Fruit fly (Drosophila melanogaster): Measurements from ENCODE around the gene CG14551.

DNA sequence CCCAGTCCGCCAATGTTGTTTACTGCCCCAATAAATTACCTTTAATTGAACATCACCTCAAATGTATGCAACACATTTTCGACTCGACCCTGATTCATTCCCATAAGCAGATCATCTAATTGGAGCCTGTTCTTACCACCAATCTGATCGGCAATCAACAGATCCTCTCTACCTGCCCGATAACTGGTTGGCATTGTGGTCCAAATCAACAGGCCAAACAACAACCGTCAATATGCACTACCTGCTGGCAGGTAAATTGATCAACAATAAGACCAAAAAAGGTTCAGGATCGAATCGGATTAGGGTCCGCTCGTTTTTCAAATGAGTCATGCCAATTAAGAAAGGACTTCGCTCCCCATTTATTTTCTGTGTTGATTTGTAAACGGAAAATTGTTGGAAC is 39.6 kb downstream of the CG14551 start:
- no peak for TF ChIP-seq bab1 (GFP tag; optimal IDR thresholded peaks at IDR 0.05)
- no peak for TF ChIP-seq CG7101 (tag; optimal IDR thresholded peaks at IDR 0.05)
- TF ChIP-seq Crg-1 (GFP tag; optimal IDR thresholded peaks at IDR 0.05) = no peak
- TF ChIP-seq CG1620 (GFP tag; optimal IDR thresholded peaks at IDR 0.05) = no peak

Data from whole organism, adult.